Worm (Caenorhabditis elegans): ENCODE measurements around the gene melo-1.
A peak's percentile ranks its signal among the peaks of the same experiment; 100 is the strongest.
"Not testable (repeated sequence)": the region's sequence is repeated elsewhere in the genome, so short reads cannot be mapped to it uniquely, and the experiment has no call there.

Gene melo-1

ce11 chrIV:14754912-14755311 is 31.9 kb upstream of the melo-1 start, which contains the start of gene Y57G11C.499:
Gene Y57G11C.499 (minus strand): TSS chrIV:14754934.
- TF ChIP-seq attf-6 (GFP tag; IDR thresholded peaks at IDR 0.05) (peak; percentile 88), lsl-1 (GFP tag; optimal IDR thresholded peaks at IDR 0.05) (peak; percentile 79), efl-1 (GFP tag; optimal IDR thresholded peaks at IDR 0.05) (peak; percentile 8), ceh-27 (GFP tag; optimal IDR thresholded peaks at IDR 0.05) (no peak), aptf-2 (GFP tag; conservative IDR thresholded peaks at IDR 0.05) (no peak), snpc-4 (GFP tag; optimal IDR thresholded peaks at IDR 0.05) (peak; percentile 78), snpc-4 (tag; optimal IDR thresholded peaks at IDR 0.05) (peak in 3 of 4 experiments; percentile 89 to 93 (median 91)), tbp1 (GFP tag; optimal IDR thresholded peaks at IDR 0.05) (peak; percentile 10), madf-6 (GFP tag; IDR thresholded peaks at IDR 0.05) (peak; percentile 56; the same call in 1 of the 2 replicates), ccch-3 (GFP tag; optimal IDR thresholded peaks at IDR 0.05) (no peak), snpc-1.1 (tag; optimal IDR thresholded peaks at IDR 0.05; ENCODE audit: insufficient read depth) (no peak)

ce11 chrIV:14757786-14758185 is 29.0 kb upstream of the melo-1 start:
- TF ChIP-seq attf-6 (GFP tag; IDR thresholded peaks at IDR 0.05) (peak; percentile 67; the same call in 1 of the 2 replicates), F23B12.7 (tag; optimal IDR thresholded peaks at IDR 0.05; ENCODE audit: insufficient read depth) (no peak)

ce11 chrIV:14759662-14760061 is 27.2 kb upstream of the melo-1 start:
- no peak for TF ChIP-seq dpl-1 (GFP tag; optimal IDR thresholded peaks at IDR 0.05)
- peak; percentile 51 for TF ChIP-seq snpc-1.1 (tag; optimal IDR thresholded peaks at IDR 0.05; ENCODE audit: insufficient read depth)
- no peak for TF ChIP-seq snpc-4 (GFP tag; optimal IDR thresholded peaks at IDR 0.05)
- TF ChIP-seq snpc-4 (tag; optimal IDR thresholded peaks at IDR 0.05), result peak in 3 of 4 experiments; percentile 72 to 92 (median 77)
- no peak for TF ChIP-seq Y56A3A.18 (GFP tag; IDR thresholded peaks at IDR 0.05)
- no peak for TF ChIP-seq K12H6.12 (tag; optimal IDR thresholded peaks at IDR 0.05)
- no peak for TF ChIP-seq C06A6.2 (GFP tag; conservative IDR thresholded peaks at IDR 0.05)
- TF ChIP-seq C17E4.6 (GFP tag; IDR thresholded peaks at IDR 0.05), result no peak
- TF ChIP-seq hmg-1.2 (GFP tag; IDR thresholded peaks at IDR 0.05), result peak; percentile 36
- TF ChIP-seq rpc-1 (optimal IDR thresholded peaks at IDR 0.05), result no peak
- TF ChIP-seq rpc-1 (tag; optimal IDR thresholded peaks at IDR 0.05), result no peak
- TF ChIP-seq nhr-27 (tag; optimal IDR thresholded peaks at IDR 0.05), result no peak

- TF ChIP-seq repo-1 (tag; optimal IDR thresholded peaks at IDR 0.05) (no peak), lsy-27 (tag; optimal IDR thresholded peaks at IDR 0.05; ENCODE audit: borderline replicate concordance, insufficient read depth) (no peak), ama-1 (optimal IDR thresholded peaks at IDR 0.05) (no peak), ama-1 (GFP tag; optimal IDR thresholded peaks at IDR 0.05) (no peak), xnd-1 (tag; optimal IDR thresholded peaks at IDR 0.05) (no peak), tbp1 (GFP tag; optimal IDR thresholded peaks at IDR 0.05) (no peak), aptf-3 (GFP tag; IDR thresholded peaks at IDR 0.05) (no peak), let-526 (GFP tag; IDR thresholded peaks at IDR 0.05) (no peak), ets-4 (GFP tag; optimal IDR thresholded peaks at IDR 0.05) (no peak), B0035.1 (tag; optimal IDR thresholded peaks at IDR 0.05) (no peak)
Observed at ce11 chrIV:14760845-14761244, 26.0 kb upstream of the melo-1 start, which contains the start of gene ptp-5.2. Gene ptp-5.2 (minus strand): TSS chrIV:14760945.

- TF ChIP-seq nfyb-1 (GFP tag; IDR thresholded peaks at IDR 0.05) (0 out of 2 replicates have a peak, but pooled peaks have one; percentile 41), ceh-27 (GFP tag; optimal IDR thresholded peaks at IDR 0.05) (peak; percentile 26), cebp-1 (GFP tag; IDR thresholded peaks at IDR 0.05) (0 out of 2 replicates have a peak, but pooled peaks have one; percentile 18), mcd-1 (GFP tag; IDR thresholded peaks at IDR 0.05) (peak; percentile 74), K12H6.12 (tag; optimal IDR thresholded peaks at IDR 0.05) (peak; percentile 9), let-526 (GFP tag; IDR thresholded peaks at IDR 0.05) (peak; percentile 6; the same call in 1 of the 2 replicates), Y67H2A.10 (GFP tag; conservative IDR thresholded peaks at IDR 0.05) (0 out of 2 replicates have a peak, but pooled peaks have one; percentile 8), C06A6.2 (GFP tag; conservative IDR thresholded peaks at IDR 0.05) (peak; percentile 58; the same call in 1 of the 2 replicates), hmg-1.2 (GFP tag; IDR thresholded peaks at IDR 0.05) (peak; percentile 56; the same call in 1 of the 2 replicates), Y95B8A.8 (GFP tag; IDR thresholded peaks at IDR 0.05) (0 out of 2 replicates have a peak, but pooled peaks have one; percentile 7), lir-1 (GFP tag; conservative IDR thresholded peaks at IDR 0.05) (peak; percentile 27; the same call in 1 of the 2 replicates), attf-5 (GFP tag; optimal IDR thresholded peaks at IDR 0.05) (peak; percentile 39), K11D2.4 (GFP tag; IDR thresholded peaks at IDR 0.05) (peak; percentile 42; the same call in 1 of the 2 replicates), pbrm-1 (GFP tag; IDR thresholded peaks at IDR 0.05) (0 out of 2 replicates have a peak, but pooled peaks have one; percentile 38), ekl-4 (GFP tag; IDR thresholded peaks at IDR 0.05) (peak; percentile 57; the same call in 1 of the 2 replicates)
- not testable (repeated sequence) for TF ChIP-seq cebp-1 (tag; optimal IDR thresholded peaks at IDR 0.05)
Observed at ce11 chrIV:14763348-14763747, 23.5 kb upstream of the melo-1 start.
